Fruit fly (Drosophila melanogaster) whole organism, embryonic: Measurements from ENCODE around the gene CG3999.

Experiments used
- Bgb ChIP-seq: fragments of 200-800 bp; sonication (Bioruptor generic); IDR thresholded peaks from 2 replicates; pipeline ENCODE4 v1.3.6; 2022; ENCODE audit warnings: missing biosample characterization, missing genetic modification characterization; ENCODE audit not compliant: partially characterized antibody
- BtbVII ChIP-seq: fragments of 200-800 bp; sonication (Bioruptor generic); optimal IDR thresholded peaks from 3 replicates; lab custom pipeline; 2017; ENCODE audit warnings: missing biosample characterization, mild to moderate bottlenecking, missing genetic modification characterization
- CG10959 ChIP-seq: fragments of 200-800 bp; sonication (Bioruptor generic); IDR thresholded peaks from 2 replicates; pipeline ENCODE4 v1.3.6; 2022; ENCODE audit warnings: missing biosample characterization, missing genetic modification characterization
- CG11695 ChIP-seq: fragments of 200-800 bp; sonication (Bioruptor generic); IDR thresholded peaks from 3 replicates; pipeline ENCODE4 v1.3.6; 2022; ENCODE audit warnings: missing biosample characterization, missing genetic modification characterization
- CG13424 ChIP-seq: fragments of 200-800 bp; sonication (Bioruptor generic); optimal IDR thresholded peaks from 2 replicates; lab custom pipeline; 2019; ENCODE audit warnings: missing biosample characterization, mild to moderate bottlenecking, missing genetic modification characterization, moderate library complexity
- CG14050 ChIP-seq: fragments of 200-800 bp; sonication (Bioruptor generic); IDR thresholded peaks from 3 replicates; pipeline ENCODE4 v1.3.6; 2022; ENCODE audit warnings: missing biosample characterization, missing genetic modification characterization
- CG14667 ChIP-seq: fragments of 200-800 bp; sonication (Bioruptor generic); IDR thresholded peaks from 2 replicates; pipeline ENCODE4 v1.3.6; 2022; ENCODE audit warnings: missing biosample characterization, missing genetic modification characterization
- CG16813 ChIP-seq: fragments of 200-800 bp; sonication (Bioruptor generic); IDR thresholded peaks from 3 replicates; pipeline ENCODE4 v1.3.6; 2022; ENCODE audit warnings: missing biosample characterization, missing genetic modification characterization; ENCODE audit not compliant: partially characterized antibody
- CG17385 ChIP-seq: fragments of 200-800 bp; sonication (Bioruptor generic); optimal IDR thresholded peaks from 3 replicates; lab custom pipeline; 2018; ENCODE audit warnings: missing biosample characterization, mild to moderate bottlenecking, missing genetic modification characterization
- CG2120 ChIP-seq: fragments of 200-800 bp; sonication (Bioruptor generic); optimal IDR thresholded peaks from 3 replicates; lab custom pipeline; 2016; ENCODE audit warnings: missing biosample characterization, missing genetic modification characterization
- CG32767 ChIP-seq: fragments of 200-800 bp; sonication (Bioruptor generic); IDR thresholded peaks from 2 replicates; pipeline ENCODE4 v1.3.6; 2022; ENCODE audit warnings: missing biosample characterization, missing genetic modification characterization
- CG34224 ChIP-seq: fragments of 200-800 bp; sonication (Bioruptor generic); IDR thresholded peaks from 3 replicates; pipeline ENCODE4 v1.3.6; 2022; ENCODE audit warnings: missing biosample characterization, missing genetic modification characterization; ENCODE audit not compliant: partially characterized antibody
- CG4404 ChIP-seq: fragments of 200-800 bp; sonication (Bioruptor generic); IDR thresholded peaks from 2 replicates; pipeline ENCODE4 v1.3.6; 2022; ENCODE audit warnings: missing biosample characterization, missing genetic modification characterization
- CG7271 ChIP-seq: fragments of 200-800 bp; sonication (Bioruptor generic); optimal IDR thresholded peaks from 2 replicates; lab custom pipeline; 2018; ENCODE audit warnings: missing biosample characterization, mild to moderate bottlenecking, missing genetic modification characterization, moderate library complexity
- CG8281 ChIP-seq: fragments of 200-800 bp; sonication (Bioruptor generic); optimal IDR thresholded peaks from 2 replicates; lab custom pipeline; 2018; ENCODE audit warnings: missing biosample characterization, mild to moderate bottlenecking, missing genetic modification characterization, moderate library complexity
- CG9437 ChIP-seq: fragments of 200-800 bp; sonication (Bioruptor generic); optimal IDR thresholded peaks from 2 replicates; lab custom pipeline; 2018; ENCODE audit warnings: missing biosample characterization, mild to moderate bottlenecking, missing genetic modification characterization
- CG9876 ChIP-seq: fragments of 200-800 bp; sonication (Bioruptor generic); optimal IDR thresholded peaks from 2 replicates; lab custom pipeline; 2016; ENCODE audit warnings: missing biosample characterization, missing genetic modification characterization
- CoRest ChIP-seq: fragments of 200-800 bp; sonication (Bioruptor generic); optimal IDR thresholded peaks from 3 replicates; lab custom pipeline; 2018; ENCODE audit warnings: missing biosample characterization, mild to moderate bottlenecking, missing genetic modification characterization, moderate library complexity
- Dek ChIP-seq: fragments of 200-800 bp; sonication (Bioruptor generic); optimal IDR thresholded peaks from 3 replicates; lab custom pipeline; 2019; ENCODE audit warnings: missing biosample characterization, mild to moderate bottlenecking, missing genetic modification characterization, moderate library complexity
- Doc2 ChIP-seq: fragments of 200-800 bp; sonication (Bioruptor generic); IDR thresholded peaks from 2 replicates; pipeline ENCODE4 v1.3.6; 2022; ENCODE audit warnings: missing biosample characterization, missing genetic modification characterization
- Dp ChIP-seq: fragments of 200-800 bp; sonication (Bioruptor generic); optimal IDR thresholded peaks from 2 replicates; lab custom pipeline; 2018; ENCODE audit warnings: missing biosample characterization, mild to moderate bottlenecking, missing genetic modification characterization, moderate library complexity
- Eip74EF ChIP-seq, 2 experiments: fragments of 200-800 bp in 1 of 2; fragments of >200 bp in 1 of 2; sonication (Bioruptor generic) in 1 of 2; optimal IDR thresholded peaks; 2 replicates each; lab custom pipeline; 2017 to 2019; ENCODE audit warnings: missing biosample characterization in 2 of 2, missing genetic modification characterization in 2 of 2, mild to moderate bottlenecking in 1 of 2, moderate library complexity in 1 of 2
- MTF-1 ChIP-seq: fragments of 200-800 bp; sonication (Bioruptor generic); optimal IDR thresholded peaks from 2 replicates; lab custom pipeline; 2018; ENCODE audit warnings: missing biosample characterization, mild to moderate bottlenecking, missing genetic modification characterization, borderline replicate concordance
- NK7.1 ChIP-seq: fragments of 200-800 bp; sonication (Bioruptor generic); optimal IDR thresholded peaks from 3 replicates; lab custom pipeline; 2016; ENCODE audit warnings: missing biosample characterization, missing genetic modification characterization
- Ptx1 ChIP-seq: fragments of 200-800 bp; sonication (Bioruptor generic); IDR thresholded peaks from 2 replicates; pipeline ENCODE4 v1.3.6; 2022; ENCODE audit warnings: missing biosample characterization, missing genetic modification characterization
- Sox100B ChIP-seq: fragments of 200-800 bp; sonication (Bioruptor generic); optimal IDR thresholded peaks from 3 replicates; lab custom pipeline; 2018; ENCODE audit warnings: missing biosample characterization, mild to moderate bottlenecking, missing genetic modification characterization
- ara ChIP-seq: fragments of 200-800 bp; sonication (Bioruptor generic); IDR thresholded peaks from 2 replicates; pipeline ENCODE4 v1.3.6; 2022; ENCODE audit warnings: missing biosample characterization, missing genetic modification characterization
- ase ChIP-seq: fragments of 200-800 bp; sonication (Bioruptor generic); IDR thresholded peaks from 3 replicates; pipeline ENCODE4 v1.3.6; 2022; ENCODE audit warnings: missing biosample characterization, missing genetic modification characterization
- cad ChIP-seq: fragments of >200 bp; optimal IDR thresholded peaks from 2 replicates; lab custom pipeline; 2017; ENCODE audit warnings: missing biosample characterization, missing genetic modification characterization
- chinmo ChIP-seq: fragments of 200-800 bp; sonication (Bioruptor generic); IDR thresholded peaks from 4 replicates; pipeline ENCODE4 v1.3.6; 2022; ENCODE audit warnings: missing biosample characterization, missing genetic modification characterization; ENCODE audit not compliant: partially characterized antibody
- chn ChIP-seq: fragments of 200-800 bp; sonication (Bioruptor generic); optimal IDR thresholded peaks from 2 replicates; lab custom pipeline; 2016; ENCODE audit warnings: missing biosample characterization, missing genetic modification characterization
- ci ChIP-seq: fragments of 200-800 bp; sonication (Bioruptor generic); IDR thresholded peaks from 3 replicates; pipeline ENCODE4 v1.3.6; 2022; ENCODE audit warnings: missing biosample characterization, missing genetic modification characterization
- crc ChIP-seq: fragments of 200-800 bp; sonication (Bioruptor generic); optimal IDR thresholded peaks from 2 replicates; lab custom pipeline; 2016; ENCODE audit warnings: missing biosample characterization, missing genetic modification characterization
- crp ChIP-seq, 2 experiments: fragments of 200-800 bp; sonication (Bioruptor generic); optimal IDR thresholded peaks; 2 replicates in 1 of 2; 3 replicates in 1 of 2; lab custom pipeline; 2017; ENCODE audit warnings: missing biosample characterization in 2 of 2, missing genetic modification characterization in 2 of 2, mild to moderate bottlenecking in 1 of 2, moderate library complexity in 1 of 2
- ewg ChIP-seq: fragments of 200-800 bp; sonication (Bioruptor generic); optimal IDR thresholded peaks from 3 replicates; lab custom pipeline; 2017; ENCODE audit warnings: mild to moderate bottlenecking, missing biosample characterization, missing genetic modification reagents, missing genetic modification characterization
- gem ChIP-seq: fragments of 200-800 bp; sonication (Bioruptor generic); optimal IDR thresholded peaks from 2 replicates; lab custom pipeline; 2019; ENCODE audit warnings: missing biosample characterization, mild to moderate bottlenecking, missing genetic modification characterization, moderate library complexity
- inv ChIP-seq: fragments of 200-800 bp; sonication (Bioruptor generic); IDR thresholded peaks from 2 replicates; pipeline ENCODE4 v1.3.6; 2022; ENCODE audit warnings: missing biosample characterization, missing genetic modification characterization; ENCODE audit not compliant: partially characterized antibody
- jing ChIP-seq: fragments of 200-800 bp; sonication (Bioruptor generic); optimal IDR thresholded peaks from 2 replicates; lab custom pipeline; 2018; ENCODE audit warnings: missing biosample characterization, mild to moderate bottlenecking, missing genetic modification characterization
- ken ChIP-seq: fragments of 200-800 bp; sonication (Bioruptor generic); IDR thresholded peaks from 3 replicates; pipeline ENCODE4 v1.3.6; 2022; ENCODE audit warnings: missing biosample characterization, missing genetic modification characterization
- lilli ChIP-seq: fragments of 200-800 bp; sonication (Bioruptor generic); optimal IDR thresholded peaks from 3 replicates; lab custom pipeline; 2016; ENCODE audit warnings: missing biosample characterization, missing genetic modification characterization
- nerfin-1 ChIP-seq: fragments of 200-800 bp; sonication (Bioruptor generic); optimal IDR thresholded peaks from 3 replicates; lab custom pipeline; 2019; ENCODE audit warnings: missing biosample characterization, mild to moderate bottlenecking, missing genetic modification characterization, moderate library complexity
- org-1 ChIP-seq: fragments of 200-800 bp; sonication (Bioruptor generic); optimal IDR thresholded peaks from 2 replicates; lab custom pipeline; 2017; ENCODE audit warnings: missing biosample characterization, missing genetic modification characterization
- sna ChIP-seq: fragments of 200-800 bp; sonication (Bioruptor generic); IDR thresholded peaks from 2 replicates; pipeline ENCODE4 v1.3.6; 2022; ENCODE audit warnings: missing biosample characterization, missing genetic modification characterization; ENCODE audit not compliant: partially characterized antibody
- sqz ChIP-seq: fragments of 200-800 bp; sonication (Bioruptor generic); optimal IDR thresholded peaks from 3 replicates; lab custom pipeline; 2018; ENCODE audit warnings: missing biosample characterization, mild to moderate bottlenecking, missing genetic modification characterization
- sr ChIP-seq: fragments of 200-800 bp; sonication (Bioruptor generic); IDR thresholded peaks from 3 replicates; pipeline ENCODE4 v1.3.6; 2022; ENCODE audit warnings: missing biosample characterization, missing genetic modification characterization
- stwl ChIP-seq: fragments of 200-800 bp; sonication (Bioruptor generic); optimal IDR thresholded peaks from 3 replicates; lab custom pipeline; 2018; ENCODE audit warnings: missing biosample characterization, mild to moderate bottlenecking, missing genetic modification characterization, moderate library complexity
- trem ChIP-seq: fragments of 200-800 bp; optimal IDR thresholded peaks from 3 replicates; lab custom pipeline; 2019; ENCODE audit warnings: missing biosample characterization, mild to moderate bottlenecking, missing genetic modification characterization, moderate library complexity
- yki ChIP-seq: fragments of >200 bp; optimal IDR thresholded peaks from 3 replicates; lab custom pipeline; 2018

CG3999 gene

dm6 chr3R:10225390-10225789 is 25.9 kb upstream of the CG3999 start, which contains the start of gene CG42795:
CG42795 (plus strand) TSS chr3R:10225690.
- TF ChIP-seq CG13424 (tag; lab: Kevin White, UChicago) = no peak
- TF ChIP-seq CG8281 = no peak
- TF ChIP-seq ken (GFP tag; lab: Robert Waterston, UW) = no peak
- TF ChIP-seq org-1 (GFP tag; lab: Kevin White, UChicago) = no peak
- no peak for TF ChIP-seq lilli (GFP tag; lab: Kevin White, UChicago)
- no peak for TF ChIP-seq stwl (tag; lab: Kevin White, UChicago)
- no peak for TF ChIP-seq CG14050 (GFP tag; lab: Robert Waterston, UW)
- no peak for TF ChIP-seq CG2120 (GFP tag; lab: Kevin White, UChicago)
- no peak for TF ChIP-seq CG9876 (GFP tag; lab: Kevin White, UChicago)
- TF ChIP-seq CG32767 (GFP tag; lab: Robert Waterston, UW) = no peak
- no peak for TF ChIP-seq MTF-1
- no peak for TF ChIP-seq ewg (GFP tag; lab: Kevin White, UChicago)
- no peak for TF ChIP-seq CoRest (tag; lab: Kevin White, UChicago)
- no peak for TF ChIP-seq CG4404
- no peak for TF ChIP-seq gem (tag; lab: Kevin White, UChicago)
- no peak for TF ChIP-seq sqz (GFP tag; lab: Kevin White, UChicago)
- no peak for TF ChIP-seq Doc2
- no peak for TF ChIP-seq CG17385 (GFP tag; lab: Kevin White, UChicago)

DNA sequence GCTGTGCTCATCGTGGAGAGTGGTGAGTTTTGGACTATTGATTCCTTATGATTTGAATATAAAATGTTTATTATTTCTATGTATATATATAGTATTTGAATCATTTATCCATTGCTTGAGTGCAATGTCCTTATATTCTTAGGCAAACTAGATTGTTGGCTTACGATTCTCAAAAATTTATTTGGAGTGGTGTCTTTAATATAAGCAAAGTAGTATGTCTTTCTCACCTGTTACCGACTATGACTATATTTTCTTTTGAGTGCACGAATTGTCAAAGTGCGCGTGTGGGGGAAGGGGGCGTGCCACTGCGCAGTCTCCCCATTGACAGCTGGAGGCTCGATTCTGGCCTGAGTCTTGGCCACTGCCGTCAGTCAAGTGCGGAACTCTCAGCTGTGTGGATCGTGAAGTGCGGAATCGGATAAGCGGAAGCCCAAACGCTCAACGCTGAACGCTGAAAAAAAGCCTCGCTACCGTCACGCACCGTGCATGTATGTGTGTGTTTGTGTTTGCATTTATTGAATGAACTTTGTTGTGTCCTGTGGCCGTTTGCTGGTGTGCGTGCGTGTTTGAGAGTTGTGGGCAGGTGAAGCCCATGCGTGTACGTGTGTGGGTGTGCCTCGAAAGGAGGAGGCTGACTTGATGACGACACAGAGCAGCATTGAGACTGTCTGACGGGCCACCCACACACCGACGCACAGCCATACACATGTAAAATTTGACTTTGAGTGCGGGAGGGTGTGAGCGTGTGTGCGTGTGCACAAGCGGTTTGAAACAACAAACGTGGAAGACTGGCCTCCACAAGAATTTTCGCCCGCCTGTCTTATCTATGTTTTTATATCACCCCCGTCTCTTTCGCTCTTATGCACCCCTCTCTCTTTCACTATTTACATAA is 24.9 kb upstream of the CG3999 start:
- TF ChIP-seq crp (GFP tag; optimal IDR thresholded peaks at IDR 0.05; lab: Kevin White, UChicago) = peak in 1 of 2 experiments; percentile 20
- no peak for TF ChIP-seq jing (GFP tag; lab: Kevin White, UChicago)
- TF ChIP-seq NK7.1 (GFP tag; lab: Kevin White, UChicago) = no peak
- TF ChIP-seq CG11695 (GFP tag; lab: Robert Waterston, UW) = no peak
- no peak for TF ChIP-seq ara (GFP tag; lab: Robert Waterston, UW)
- peak; percentile 38; the same call in 1 of the 2 replicates for TF ChIP-seq Bgb
- 0 out of 4 replicates have a peak, but pooled peaks have one; percentile 62 for TF ChIP-seq chinmo (GFP tag; lab: Robert Waterston, UW)
- no peak for TF ChIP-seq CG7271 (tag; lab: Kevin White, UChicago)
- no peak for TF ChIP-seq CG34224 (GFP tag; lab: Robert Waterston, UW)
- no peak for TF ChIP-seq CG16813 (GFP tag; lab: Robert Waterston, UW)
- TF ChIP-seq yki (lab: Kevin White, UChicago) = no peak
- TF ChIP-seq Eip74EF (GFP tag; optimal IDR thresholded peaks at IDR 0.05; lab: Kevin White, UChicago) = no peak
- TF ChIP-seq inv (GFP tag; lab: Robert Waterston, UW) = no peak
- TF ChIP-seq ci = no peak
- no peak for TF ChIP-seq BtbVII (GFP tag; lab: Kevin White, UChicago)
- no peak for TF ChIP-seq sna
- no peak for TF ChIP-seq crc
- TF ChIP-seq cad (GFP tag; lab: Kevin White, UChicago) = no peak
- no peak for TF ChIP-seq CG9437
- TF ChIP-seq nerfin-1 = peak; percentile 49
- no peak for TF ChIP-seq sqz (GFP tag; lab: Kevin White, UChicago)
- TF ChIP-seq Dp (GFP tag; lab: Kevin White, UChicago) = no peak
- no peak for TF ChIP-seq chn (GFP tag; lab: Kevin White, UChicago)
- no peak for TF ChIP-seq ase (GFP tag; lab: Robert Waterston, UW)
- no peak for TF ChIP-seq Ptx1 (GFP tag; lab: Robert Waterston, UW)
- TF ChIP-seq trem (tag; lab: Kevin White, UChicago) = no peak
- TF ChIP-seq Sox100B (GFP tag; lab: Kevin White, UChicago) = no peak
- TF ChIP-seq Dek (tag; lab: Kevin White, UChicago) = no peak
- no peak for TF ChIP-seq CG10959 (GFP tag; lab: Robert Waterston, UW)
- no peak for TF ChIP-seq CG14667 (GFP tag; lab: Robert Waterston, UW)
- TF ChIP-seq sr (GFP tag; lab: Robert Waterston, UW) = no peak
